Worm (Caenorhabditis elegans): ENCODE results near the gene F19C7.3.

F19C7.3 gene

DNA sequence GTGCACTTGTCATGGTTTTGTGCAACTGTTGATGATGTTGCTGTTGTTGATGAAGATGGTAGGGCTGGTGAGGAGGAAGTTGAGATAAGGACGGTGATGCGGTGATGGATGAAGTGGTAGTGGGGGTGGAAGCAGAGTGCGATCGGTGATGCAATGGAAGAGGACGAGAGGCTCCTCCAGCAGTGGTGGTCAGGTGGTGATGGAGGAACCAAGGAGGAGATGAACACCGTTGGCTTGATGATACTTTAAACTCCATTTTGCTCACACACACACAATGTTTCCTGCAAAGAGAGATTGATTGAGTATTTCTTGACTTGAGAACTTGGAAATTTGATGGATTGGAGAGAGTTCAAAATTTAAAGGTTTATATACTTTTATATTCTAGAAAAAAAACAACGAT is 40.9 kb downstream of the F19C7.3 start, which contains the start of gene F19C7.8:
Gene F19C7.8, minus strand, starts transcription at position 256 of the 400 bp plus-strand sequence.
- TF ChIP-seq lin-14 (GFP tag; optimal IDR thresholded peaks at IDR 0.05) (peak; percentile 24), rnt-1 (tag; optimal IDR thresholded peaks at IDR 0.05) (peak; percentile 38), C16A3.4 (tag; optimal IDR thresholded peaks at IDR 0.05) (no peak), ama-1 (optimal IDR thresholded peaks at IDR 0.05) (no peak), ces-1 (GFP tag; optimal IDR thresholded peaks at IDR 0.05) (no peak)

DNA sequence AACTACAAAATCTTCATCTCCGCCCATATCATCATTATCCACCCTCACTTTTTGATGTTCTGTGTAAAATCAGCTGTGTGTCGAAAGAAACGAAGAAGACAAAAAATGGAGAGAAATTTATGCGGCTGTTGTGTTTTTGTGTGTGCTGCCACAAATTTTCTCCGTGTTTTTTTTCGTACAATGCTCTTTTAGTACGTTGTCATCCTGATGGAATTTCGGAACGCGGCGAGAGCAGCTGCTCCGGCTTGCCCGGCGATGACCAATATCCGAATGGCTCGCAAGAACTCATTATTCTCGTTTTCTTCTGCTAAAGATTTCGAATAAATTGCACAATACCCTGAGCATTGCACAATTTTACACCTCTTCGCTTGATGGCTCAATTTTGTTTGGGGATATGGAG is 42.4 kb downstream of the F19C7.3 start:
- no peak for TF ChIP-seq egl-13 (tag; optimal IDR thresholded peaks at IDR 0.05)
- TF ChIP-seq ceh-90 (tag; optimal IDR thresholded peaks at IDR 0.05): no peak
- no peak for TF ChIP-seq nhr-20 (tag; optimal IDR thresholded peaks at IDR 0.05)
- TF ChIP-seq ceh-63 (GFP tag; optimal IDR thresholded peaks at IDR 0.05): no peak
- no peak for TF ChIP-seq fkh-4 (tag; optimal IDR thresholded peaks at IDR 0.05; ENCODE audit: borderline replicate concordance)
- no peak for TF ChIP-seq fos-1 (tag; optimal IDR thresholded peaks at IDR 0.05)
- TF ChIP-seq lsy-2 (tag; optimal IDR thresholded peaks at IDR 0.05): no peak
- TF ChIP-seq ceh-88 (GFP tag; IDR thresholded peaks at IDR 0.05): no peak
- no peak for TF ChIP-seq nhr-77 (tag; optimal IDR thresholded peaks at IDR 0.05)
- no peak for TF ChIP-seq swsn-7 (tag; optimal IDR thresholded peaks at IDR 0.05)
- no peak for TF ChIP-seq nhr-76 (tag; optimal IDR thresholded peaks at IDR 0.05)
- no peak for TF ChIP-seq ztf-4 (tag; optimal IDR thresholded peaks at IDR 0.05)
- no peak for TF ChIP-seq sptf-1 (tag; optimal IDR thresholded peaks at IDR 0.05)
- no peak for TF ChIP-seq nhr-90 (tag; optimal IDR thresholded peaks at IDR 0.05; ENCODE audit: poor library complexity)
- no peak for TF ChIP-seq ets-5 (GFP tag; IDR thresholded peaks at IDR 0.05)
- no peak for TF ChIP-seq sup-37 (GFP tag; optimal IDR thresholded peaks at IDR 0.05)
- TF ChIP-seq grh-1 (GFP tag; IDR thresholded peaks at IDR 0.05): no peak

DNA sequence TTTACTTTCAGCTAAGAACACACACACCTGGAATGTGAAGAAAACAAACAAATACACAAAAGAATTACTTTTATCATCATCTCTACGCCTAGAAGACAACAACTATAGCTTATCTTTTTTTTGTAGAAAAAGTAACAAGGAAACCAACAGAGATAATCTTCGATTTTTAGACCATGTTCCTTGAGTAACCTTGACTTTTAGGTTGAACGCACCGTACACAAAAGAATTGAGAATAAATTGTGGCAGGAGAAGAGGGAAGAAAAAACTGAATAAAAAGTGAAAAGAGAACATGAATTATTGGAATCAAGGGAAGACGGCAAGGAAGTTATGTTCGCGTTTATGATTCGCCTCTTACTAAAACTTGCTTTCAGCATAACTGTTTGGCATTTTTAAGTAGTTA is 44.0 kb downstream of the F19C7.3 start:
- TF ChIP-seq fkh-10 (GFP tag; optimal IDR thresholded peaks at IDR 0.05): no peak
- TF ChIP-seq sox-4 (tag; optimal IDR thresholded peaks at IDR 0.05): no peak
- peak; percentile 63 for TF ChIP-seq blmp-1 (tag; optimal IDR thresholded peaks at IDR 0.05)
- TF ChIP-seq C34B4.2 (tag; optimal IDR thresholded peaks at IDR 0.05): no peak
- no peak for TF ChIP-seq lin-13 (GFP tag; optimal IDR thresholded peaks at IDR 0.05)
- peak in 1 of 6 experiments; percentile 43 for TF ChIP-seq elt-3 (tag; optimal IDR thresholded peaks at IDR 0.05)
- TF ChIP-seq nhr-11 (tag; optimal IDR thresholded peaks at IDR 0.05): no peak
- no peak for TF ChIP-seq mep-1 (tag; optimal IDR thresholded peaks at IDR 0.05)

DNA sequence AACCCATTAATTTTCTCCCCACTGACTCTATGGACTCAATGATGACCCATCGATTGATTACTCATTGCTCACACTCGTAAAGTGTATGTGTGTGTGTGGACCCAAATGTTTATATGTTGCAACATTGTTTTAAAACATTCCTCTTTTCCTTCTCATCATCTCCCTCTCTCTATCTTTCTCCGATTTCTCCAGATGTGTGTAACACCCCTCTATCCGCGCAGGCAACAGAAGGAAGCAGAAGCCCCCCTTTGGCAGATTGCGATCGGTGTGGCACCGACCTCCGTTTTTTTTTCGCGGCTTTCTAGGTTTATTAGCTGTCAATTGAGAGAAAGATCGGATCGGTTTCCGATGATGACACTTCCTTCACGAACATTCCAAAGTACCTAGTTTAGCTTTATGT is 46.7 kb downstream of the F19C7.3 start:
- TF ChIP-seq aly-2 (tag; optimal IDR thresholded peaks at IDR 0.05): no peak
- TF ChIP-seq skn-1 (tag; optimal IDR thresholded peaks at IDR 0.05): no peak
- TF ChIP-seq lsy-2 (tag; optimal IDR thresholded peaks at IDR 0.05): no peak
- TF ChIP-seq elt-3 (tag; optimal IDR thresholded peaks at IDR 0.05): no peak
- TF ChIP-seq tlp-1 (tag; optimal IDR thresholded peaks at IDR 0.05): no peak
- TF ChIP-seq grh-1 (GFP tag; IDR thresholded peaks at IDR 0.05): no peak
- no peak for TF ChIP-seq fkh-10 (GFP tag; optimal IDR thresholded peaks at IDR 0.05)
- no peak for TF ChIP-seq lin-13 (GFP tag; optimal IDR thresholded peaks at IDR 0.05)
- TF ChIP-seq ztf-11 (tag; optimal IDR thresholded peaks at IDR 0.05): no peak
- peak; percentile 59 for TF ChIP-seq dsc-1 (tag; optimal IDR thresholded peaks at IDR 0.05)
- no peak for TF ChIP-seq ceh-63 (GFP tag; optimal IDR thresholded peaks at IDR 0.05)
- no peak for TF ChIP-seq F16B12.6 (tag; optimal IDR thresholded peaks at IDR 0.05)
- no peak for TF ChIP-seq nhr-28 (tag; optimal IDR thresholded peaks at IDR 0.05)
- no peak for TF ChIP-seq xbp-1 (tag; optimal IDR thresholded peaks at IDR 0.05)
- TF ChIP-seq blmp-1 (tag; optimal IDR thresholded peaks at IDR 0.05): peak; percentile 42
- peak; percentile 22 for TF ChIP-seq rnt-1 (tag; optimal IDR thresholded peaks at IDR 0.05)

Data from whole organism, L1 larva.